Worm (Caenorhabditis elegans) whole organism, L1 larva: ENCODE measurements around the gene cpg-8.
A peak's percentile ranks its signal among the peaks of the same experiment; 100 is the strongest.

Experiments used
- C04F5.9 ChIP-seq: sonication (generic microtip); optimal IDR thresholded peaks from 2 replicates; lab custom pipeline; 2016; ENCODE audit warnings: missing genetic modification characterization, missing compliant biosample characterization
- C34B4.2 ChIP-seq: sonication (generic microtip); optimal IDR thresholded peaks from 2 replicates; lab custom pipeline; 2017; ENCODE audit warnings: mild to moderate bottlenecking, missing genetic modification characterization, missing compliant biosample characterization
- F16B12.6 ChIP-seq: fragments of 150-350 bp; optimal IDR thresholded peaks from 2 replicates; lab custom pipeline; 2014; ENCODE audit warnings: missing biosample characterization, missing genetic modification characterization
- Y116A8C.19 ChIP-seq: sonication (generic microtip); optimal IDR thresholded peaks from 2 replicates; lab custom pipeline; 2016; ENCODE audit warnings: missing compliant biosample characterization, missing genetic modification characterization, borderline replicate concordance
- aha-1 ChIP-seq: fragments of 150-350 bp; optimal IDR thresholded peaks from 2 replicates; lab custom pipeline; 2014; ENCODE audit warnings: missing biosample characterization, missing genetic modification characterization
- aly-2 ChIP-seq: fragments of 150-350 bp; optimal IDR thresholded peaks from 2 replicates; lab custom pipeline; 2014; ENCODE audit warnings: missing biosample characterization, missing genetic modification characterization
- blmp-1 ChIP-seq: fragments of 150-350 bp; optimal IDR thresholded peaks from 2 replicates; lab custom pipeline; 2014; ENCODE audit warnings: missing biosample characterization, missing genetic modification characterization
- ceh-63 ChIP-seq: fragments of 200-800 bp; sonication (Bioruptor generic); optimal IDR thresholded peaks from 2 replicates; lab custom pipeline; 2018; ENCODE audit warnings: mild to moderate bottlenecking, missing genetic modification characterization, missing compliant biosample characterization
- ceh-8 ChIP-seq: fragments of 200-800 bp; sonication (Bioruptor generic); optimal IDR thresholded peaks from 2 replicates; lab custom pipeline; 2018; ENCODE audit warnings: mild to moderate bottlenecking, missing genetic modification characterization, moderate library complexity, missing compliant biosample characterization
- ceh-82 ChIP-seq, 3 experiments: fragments of 150-350 bp in 1 of 3; sonication (generic microtip) in 2 of 3; optimal IDR thresholded peaks; 2 replicates each; lab custom pipeline; 2014 to 2017; ENCODE audit warnings: missing biosample characterization in 3 of 3, missing genetic modification characterization in 3 of 3
- ces-1 ChIP-seq: fragments of 150-350 bp; optimal IDR thresholded peaks from 2 replicates; lab custom pipeline; 2014; ENCODE audit warnings: missing biosample characterization, missing genetic modification reagents, missing genetic modification characterization
- dpl-1 ChIP-seq, 3 experiments: fragments of 150-350 bp in 2 of 3; sonication (generic microtip) in 1 of 3; optimal IDR thresholded peaks; 2 replicates each; lab custom pipeline; 2014 to 2017; ENCODE audit warnings: missing biosample characterization in 3 of 3, missing genetic modification characterization in 3 of 3, missing genetic modification reagents in 3 of 3
- dsc-1 ChIP-seq: sonication (generic microtip); optimal IDR thresholded peaks from 2 replicates; lab custom pipeline; 2016; ENCODE audit warnings: mild to moderate bottlenecking, missing genetic modification characterization, missing compliant biosample characterization
- efl-3 ChIP-seq: fragments of 200-800 bp; sonication (Bioruptor generic); optimal IDR thresholded peaks from 2 replicates; lab custom pipeline; 2018; ENCODE audit warnings: mild to moderate bottlenecking, missing genetic modification characterization, missing compliant biosample characterization
- egl-13 ChIP-seq: sonication (generic microtip); optimal IDR thresholded peaks from 2 replicates; lab custom pipeline; 2016; ENCODE audit warnings: missing genotype, missing genetic modification reagents, missing genetic modification characterization, missing compliant biosample characterization
- egl-27 ChIP-seq, 2 experiments: fragments of 150-350 bp in 1 of 2; sonication (generic microtip); optimal IDR thresholded peaks; 3 replicates each; lab custom pipeline; 2017 to 2018; ENCODE audit warnings: missing biosample characterization in 2 of 2, missing genetic modification characterization in 2 of 2, missing genetic modification reagents in 2 of 2
- elt-2 ChIP-seq: sonication (generic microtip); optimal IDR thresholded peaks from 2 replicates; lab custom pipeline; 2016; ENCODE audit warnings: missing genetic modification characterization, mild to moderate bottlenecking, inconsistent platforms, missing compliant biosample characterization, missing genetic modification reagents
- elt-3 ChIP-seq, 6 experiments: fragments of 150-350 bp in 1 of 6; sonication (generic microtip); optimal IDR thresholded peaks; 2 replicates each; lab custom pipeline; 2017 to 2018; ENCODE audit warnings: missing biosample characterization in 6 of 6, missing genetic modification characterization in 6 of 6, inconsistent platforms in 1 of 6
- fkh-10 ChIP-seq: sonication (generic microtip); optimal IDR thresholded peaks from 2 replicates; lab custom pipeline; 2017; ENCODE audit warnings: missing biosample characterization, missing genetic modification reagents, missing genetic modification characterization
- fkh-4 ChIP-seq: sonication (generic microtip); optimal IDR thresholded peaks from 2 replicates; lab custom pipeline; 2016; ENCODE audit warnings: missing compliant biosample characterization, missing genetic modification characterization, borderline replicate concordance
- hlh-17 ChIP-seq: fragments of 200-800 bp; sonication (Bioruptor generic); optimal IDR thresholded peaks from 2 replicates; lab custom pipeline; 2018; ENCODE audit warnings: missing genetic modification characterization, mild to moderate bottlenecking, missing compliant biosample characterization, moderate library complexity, borderline replicate concordance
- hlh-4 ChIP-seq: sonication (generic microtip); optimal IDR thresholded peaks from 2 replicates; lab custom pipeline; 2016; ENCODE audit warnings: mild to moderate bottlenecking, missing genetic modification characterization, missing compliant biosample characterization
- isw-1 ChIP-seq: fragments of 200-800 bp; sonication (Bioruptor generic); IDR thresholded peaks from 2 replicates; pipeline ENCODE4 v1.3.6; 2022; ENCODE audit warnings: missing genetic modification characterization, missing compliant biosample characterization
- lin-14 ChIP-seq: fragments of 200-800 bp; sonication (Bioruptor generic); optimal IDR thresholded peaks from 2 replicates; lab custom pipeline; 2018; ENCODE audit warnings: mild to moderate bottlenecking, missing genetic modification characterization, moderate library complexity, missing compliant biosample characterization
- lin-39 ChIP-seq: fragments of 150-350 bp; optimal IDR thresholded peaks from 2 replicates; lab custom pipeline; 2014; ENCODE audit warnings: missing biosample characterization, missing genetic modification reagents, missing genetic modification characterization
- lir-3 ChIP-seq: sonication (generic microtip); optimal IDR thresholded peaks from 2 replicates; lab custom pipeline; 2016; ENCODE audit warnings: mild to moderate bottlenecking, missing genetic modification characterization, moderate library complexity, missing compliant biosample characterization; ENCODE audit not compliant: poor library complexity
- lsy-2 ChIP-seq, 2 experiments: fragments of 150-350 bp; optimal IDR thresholded peaks; 2 replicates each; lab custom pipeline; 2014; ENCODE audit warnings: missing biosample characterization in 2 of 2, missing genetic modification characterization in 2 of 2
- mab-9 ChIP-seq: fragments of 200-800 bp; sonication (Bioruptor generic); IDR thresholded peaks from 2 replicates; pipeline ENCODE4 v1.3.6; 2022; ENCODE audit warnings: missing genetic modification reagents, missing genetic modification characterization, missing compliant biosample characterization
- mdl-1 ChIP-seq, 2 experiments: fragments of 150-350 bp; optimal IDR thresholded peaks; 2 replicates each; lab custom pipeline; 2014 to 2017; ENCODE audit warnings: missing biosample characterization in 2 of 2, missing genetic modification characterization in 2 of 2, inconsistent platforms in 1 of 2
- nhr-11 ChIP-seq: fragments of 150-350 bp; optimal IDR thresholded peaks from 2 replicates; lab custom pipeline; 2014; ENCODE audit warnings: missing biosample characterization, missing genetic modification characterization
- nhr-19 ChIP-seq: fragments of 200-800 bp; sonication (Bioruptor generic); conservative IDR thresholded peaks from 2 replicates; pipeline ENCODE4 v1.3.6; 2022; ENCODE audit warnings: missing genetic modification characterization, missing compliant biosample characterization
- nhr-20 ChIP-seq: sonication (generic microtip); optimal IDR thresholded peaks from 2 replicates; lab custom pipeline; 2016; ENCODE audit warnings: mild to moderate bottlenecking, missing genetic modification characterization, missing compliant biosample characterization
- nhr-28 ChIP-seq: fragments of 150-350 bp; optimal IDR thresholded peaks from 2 replicates; lab custom pipeline; 2014; ENCODE audit warnings: missing biosample characterization, missing genetic modification characterization
- nhr-47 ChIP-seq: sonication (generic microtip); optimal IDR thresholded peaks from 2 replicates; lab custom pipeline; 2016; ENCODE audit warnings: mild to moderate bottlenecking, missing genetic modification characterization, moderate library complexity, missing compliant biosample characterization
- nhr-71 ChIP-seq: sonication (generic microtip); optimal IDR thresholded peaks from 2 replicates; lab custom pipeline; 2016; ENCODE audit warnings: mild to moderate bottlenecking, missing genetic modification characterization, moderate library complexity, missing compliant biosample characterization
- nhr-76 ChIP-seq: sonication (generic microtip); optimal IDR thresholded peaks from 2 replicates; lab custom pipeline; 2017; ENCODE audit warnings: missing biosample characterization, missing genetic modification characterization
- nhr-77 ChIP-seq: fragments of 150-350 bp; optimal IDR thresholded peaks from 2 replicates; lab custom pipeline; 2014; ENCODE audit warnings: missing biosample characterization, missing genetic modification characterization
- nhr-84 ChIP-seq: sonication (generic microtip); optimal IDR thresholded peaks from 2 replicates; lab custom pipeline; 2017; ENCODE audit warnings: missing biosample characterization, missing genetic modification characterization
- rnt-1 ChIP-seq: sonication (generic microtip); optimal IDR thresholded peaks from 2 replicates; lab custom pipeline; 2016; ENCODE audit warnings: mild to moderate bottlenecking, missing genetic modification characterization, moderate library complexity, missing compliant biosample characterization
- snu-23 ChIP-seq: sonication (generic microtip); optimal IDR thresholded peaks from 2 replicates; lab custom pipeline; 2016; ENCODE audit warnings: missing genetic modification characterization, missing compliant biosample characterization
- sox-4 ChIP-seq: sonication (generic microtip); optimal IDR thresholded peaks from 2 replicates; lab custom pipeline; 2016; ENCODE audit warnings: missing genetic modification characterization, missing compliant biosample characterization
- swsn-7 ChIP-seq: sonication (generic microtip); optimal IDR thresholded peaks from 2 replicates; lab custom pipeline; 2016; ENCODE audit warnings: missing genetic modification characterization, missing compliant biosample characterization
- tbx-2 ChIP-seq: sonication (generic microtip); optimal IDR thresholded peaks from 2 replicates; lab custom pipeline; 2016; ENCODE audit warnings: missing genetic modification characterization, missing compliant biosample characterization
- unc-130 ChIP-seq: fragments of 150-350 bp; optimal IDR thresholded peaks from 2 replicates; lab custom pipeline; 2017; ENCODE audit warnings: missing biosample characterization, missing genetic modification characterization, inconsistent platforms
- unc-62 ChIP-seq: fragments of 150-350 bp; optimal IDR thresholded peaks from 2 replicates; lab custom pipeline; 2014; ENCODE audit warnings: missing biosample characterization, missing genetic modification reagents, missing genetic modification characterization
- unc-86 ChIP-seq: sonication (generic microtip); optimal IDR thresholded peaks from 2 replicates; lab custom pipeline; 2016; ENCODE audit warnings: missing genetic modification characterization, missing compliant biosample characterization
- vab-15 ChIP-seq: sonication (generic microtip); optimal IDR thresholded peaks from 2 replicates; lab custom pipeline; 2017; ENCODE audit warnings: missing genotype, mild to moderate bottlenecking, missing genetic modification characterization, missing compliant biosample characterization

Gene cpg-8

DNA sequence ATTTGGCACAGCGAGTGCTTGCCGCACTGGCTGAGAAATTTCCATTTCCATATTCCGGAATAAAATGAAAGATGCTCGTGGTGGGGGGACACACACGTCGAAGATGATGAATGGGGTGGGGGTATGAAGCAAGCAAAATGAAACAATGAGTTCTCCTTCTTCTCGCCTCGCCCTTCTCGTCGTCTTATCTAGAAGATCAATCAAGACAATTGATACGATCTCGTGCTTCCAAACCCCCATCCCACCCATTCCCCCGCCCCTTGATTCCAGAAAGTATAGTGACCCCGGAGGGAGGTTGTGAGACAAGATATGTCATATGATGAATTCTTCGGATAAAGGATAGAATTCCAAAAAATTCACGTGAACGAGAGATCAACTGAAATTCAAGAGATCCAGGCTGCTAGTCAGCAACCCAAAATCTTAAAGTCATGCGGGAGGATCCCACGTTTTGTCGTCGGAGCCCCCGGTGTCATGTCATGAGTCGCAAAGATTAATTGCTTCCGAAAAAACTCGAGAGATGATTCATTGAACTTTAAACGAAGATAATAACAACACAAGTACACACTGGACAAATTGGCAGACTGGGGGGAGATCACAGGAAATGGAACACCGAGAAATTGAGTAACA, 2.3 kb upstream of the cpg-8 start (continued):
- TF ChIP-seq egl-27 (tag; optimal IDR thresholded peaks at IDR 0.05; lab: Kevin White, UChicago) (no peak), aha-1 (no peak), nhr-71 (tag; lab: Kevin White, UChicago) (peak; percentile 65), egl-13 (tag; lab: Kevin White, UChicago) (no peak), unc-62 (no peak), nhr-11 (tag; lab: Kevin White, UChicago) (peak; percentile 55), snu-23 (GFP tag; lab: Kevin White, UChicago) (peak; percentile 11), nhr-28 (tag; lab: Kevin White, UChicago) (no peak), ceh-8 (GFP tag; lab: Kevin White, UChicago) (no peak), hlh-17 (no peak), ceh-63 (no peak), tbx-2 (tag; lab: Kevin White, UChicago) (peak; percentile 14), ces-1 (GFP tag; lab: Kevin White, UChicago) (no peak), vab-15 (tag; lab: Kevin White, UChicago) (peak; percentile 68), hlh-4 (tag; lab: Kevin White, UChicago) (no peak), fkh-10 (no peak), lin-14 (GFP tag; lab: Kevin White, UChicago) (peak; percentile 56), F16B12.6 (no peak), mab-9 (no peak), nhr-20 (tag; lab: Kevin White, UChicago) (peak; percentile 35), ceh-82 (tag; optimal IDR thresholded peaks at IDR 0.05; lab: Kevin White, UChicago) (no peak), C04F5.9 (tag; lab: Kevin White, UChicago) (no peak), efl-3 (GFP tag; lab: Kevin White, UChicago) (no peak), dsc-1 (tag; lab: Kevin White, UChicago) (no peak), nhr-76 (no peak), nhr-47 (tag; lab: Kevin White, UChicago) (no peak), Y116A8C.19 (tag; lab: Kevin White, UChicago) (no peak), unc-86 (tag; lab: Kevin White, UChicago) (no peak), C34B4.2 (tag; lab: Kevin White, UChicago) (no peak), blmp-1 (tag; lab: Kevin White, UChicago) (peak; percentile 16), lin-39 (tag; lab: Kevin White, UChicago) (peak; percentile 27), aly-2 (no peak), dpl-1 (GFP tag; optimal IDR thresholded peaks at IDR 0.05; lab: Kevin White, UChicago) (no peak), lir-3 (peak; percentile 57), nhr-19 (GFP tag; lab: Robert Waterston, UW) (peak; percentile 46), swsn-7 (tag; lab: Kevin White, UChicago) (no peak), nhr-77 (tag; lab: Kevin White, UChicago) (no peak), elt-3 (tag; optimal IDR thresholded peaks at IDR 0.05; lab: Kevin White, UChicago) (no peak), mdl-1 (tag; optimal IDR thresholded peaks at IDR 0.05; lab: Kevin White, UChicago) (peak in 1 of 2 experiments; percentile 23), fkh-4 (tag; lab: Kevin White, UChicago) (no peak), isw-1 (GFP tag; lab: Robert Waterston, UW) (no peak)

DNA sequence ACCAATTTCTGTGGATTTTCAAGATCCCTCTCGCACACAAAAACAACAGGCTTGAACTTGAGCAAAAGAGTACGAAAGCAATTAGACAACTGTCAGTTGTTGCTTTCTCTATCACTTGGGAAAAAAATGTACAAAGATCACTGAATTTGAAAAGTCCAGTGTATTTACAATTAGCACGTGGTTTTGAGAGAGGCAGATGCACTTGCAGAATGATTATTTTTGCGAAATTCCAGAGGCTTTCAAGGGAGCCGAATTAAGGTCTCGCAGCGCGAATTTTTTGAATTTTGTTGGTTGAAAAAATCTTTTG, 1.0 kb upstream of the cpg-8 start:
- no peak for TF ChIP-seq nhr-84
- no peak for TF ChIP-seq nhr-11 (tag; lab: Kevin White, UChicago)
- peak; percentile 39; the same call in 1 of the 2 replicates for TF ChIP-seq nhr-19 (GFP tag; lab: Robert Waterston, UW)
- peak; percentile 46 for TF ChIP-seq tbx-2 (tag; lab: Kevin White, UChicago)
- TF ChIP-seq rnt-1 (tag; lab: Kevin White, UChicago): peak; percentile 69
- peak; percentile 28 to 56 for TF ChIP-seq lsy-2 (tag; optimal IDR thresholded peaks at IDR 0.05; lab: Kevin White, UChicago)
- TF ChIP-seq mdl-1 (tag; optimal IDR thresholded peaks at IDR 0.05; lab: Kevin White, UChicago): peak in 1 of 2 experiments; percentile 27
- peak; percentile 61 for TF ChIP-seq nhr-20 (tag; lab: Kevin White, UChicago)
- TF ChIP-seq lin-14 (GFP tag; lab: Kevin White, UChicago): peak; percentile 69
- TF ChIP-seq F16B12.6: no peak
- TF ChIP-seq nhr-71 (tag; lab: Kevin White, UChicago): peak; percentile 64
- peak; percentile 28 for TF ChIP-seq snu-23 (GFP tag; lab: Kevin White, UChicago)
- TF ChIP-seq sox-4: no peak
- peak; percentile 32 for TF ChIP-seq unc-130 (tag; lab: Kevin White, UChicago)
- TF ChIP-seq elt-2 (tag; lab: Kevin White, UChicago): no peak
